Worm (Caenorhabditis elegans) whole organism, young adult: ENCODE data around the gene nfki-1.

ENCODE experiments used
- F37B4.10 ChIP-seq: fragments of 200-800 bp; sonication (Bioruptor generic); IDR thresholded peaks from 2 replicates; pipeline ENCODE4 v1.3.6; 2022; ENCODE audit warnings: missing genetic modification characterization, missing compliant biosample characterization
- T07F8.4 ChIP-seq: sonication (generic microtip); optimal IDR thresholded peaks from 2 replicates; lab custom pipeline; 2016; ENCODE audit warnings: mild to moderate bottlenecking, missing genetic modification characterization, moderate library complexity, missing compliant biosample characterization
- T26A5.8 ChIP-seq: sonication (generic microtip); optimal IDR thresholded peaks from 2 replicates; lab custom pipeline; 2016; ENCODE audit warnings: missing genetic modification characterization, missing compliant biosample characterization
- ama-1 ChIP-seq, 3 experiments: fragments of 150-350 bp in 1 of 3; sonication (generic microtip) in 2 of 3; optimal IDR thresholded peaks; 2 replicates each; lab custom pipeline; 2014 to 2018; ENCODE audit warnings: missing biosample characterization in 2 of 3, missing genetic modification characterization in 2 of 3, missing genetic modification reagents in 2 of 3
- bed-2 ChIP-seq: fragments of 200-800 bp; sonication (Bioruptor generic); IDR thresholded peaks from 2 replicates; pipeline ENCODE4 v1.3.6; 2022; ENCODE audit warnings: missing genetic modification reagents, missing genetic modification characterization, missing compliant biosample characterization
- ekl-4 ChIP-seq: fragments of 200-800 bp; sonication (Bioruptor generic); IDR thresholded peaks from 2 replicates; pipeline ENCODE4 v1.3.6; 2022; ENCODE audit warnings: missing genetic modification reagents, missing genetic modification characterization, missing compliant biosample characterization
- lin-35 ChIP-seq, 3 experiments: fragments of 150-350 bp in 2 of 3; sonication (generic microtip) in 1 of 3; optimal IDR thresholded peaks; 2 replicates each; lab custom pipeline; 2014 to 2018; ENCODE audit warnings: missing biosample characterization in 3 of 3, missing genetic modification characterization in 3 of 3, missing genetic modification reagents in 3 of 3
- pha-4 ChIP-seq: fragments of 150-350 bp; sonication (generic microtip); optimal IDR thresholded peaks from 2 replicates; lab custom pipeline; 2014; ENCODE audit warnings: missing biosample characterization, missing genetic modification reagents, missing genetic modification characterization
- unc-130 ChIP-seq: sonication (generic microtip); optimal IDR thresholded peaks from 2 replicates; lab custom pipeline; 2016; ENCODE audit warnings: missing genetic modification reagents, missing genetic modification characterization, missing compliant biosample characterization
- ztf-26 ChIP-seq: sonication (generic microtip); optimal IDR thresholded peaks from 2 replicates; lab custom pipeline; 2017; ENCODE audit warnings: missing genetic modification characterization, missing compliant biosample characterization

ce11 chrX:15312681-15313080 lies 42.4 kb upstream of the nfki-1 start:
- TF ChIP-seq lin-35 (GFP tag; optimal IDR thresholded peaks at IDR 0.05; lab: Kevin White, UChicago), result no peak
- no peak for TF ChIP-seq ama-1 (optimal IDR thresholded peaks at IDR 0.05; lab: Kevin White, UChicago)
- no peak for TF ChIP-seq ama-1 (GFP tag; optimal IDR thresholded peaks at IDR 0.05; lab: Kevin White, UChicago)
- TF ChIP-seq ztf-26 (tag; lab: Kevin White, UChicago), result no peak
- no peak for TF ChIP-seq F37B4.10 (GFP tag; lab: Robert Waterston, UW)
- no peak for TF ChIP-seq T26A5.8 (tag; lab: Kevin White, UChicago)
- TF ChIP-seq unc-130 (GFP tag; lab: Kevin White, UChicago), result no peak
- TF ChIP-seq bed-2 (GFP tag; lab: Robert Waterston, UW), result no peak
- no peak for TF ChIP-seq pha-4 (tag; lab: Kevin White, UChicago)
- no peak for TF ChIP-seq T07F8.4 (tag; lab: Kevin White, UChicago)
- TF ChIP-seq ekl-4, result no peak
